Fruit fly (Drosophila melanogaster) whole organism, wandering third instar larva: ENCODE data around the gene Irp-1B.
"Not testable (repeated sequence)": the region's sequence is repeated elsewhere in the genome, so short reads cannot be mapped to it uniquely, and the experiment has no call there.

Experiments
- CG32264 ChIP-seq: fragments of 200-800 bp; sonication (Bioruptor generic); optimal IDR thresholded peaks from 2 replicates; lab custom pipeline; 2016; ENCODE audit warnings: missing biosample characterization, missing genetic modification characterization
- CG9705 ChIP-seq: fragments of 200-800 bp; sonication (Bioruptor generic); optimal IDR thresholded peaks from 2 replicates; lab custom pipeline; 2018; ENCODE audit warnings: missing biosample characterization, mild to moderate bottlenecking, missing genetic modification characterization
- CrebA ChIP-seq: fragments of 200-800 bp; sonication (Bioruptor generic); optimal IDR thresholded peaks from 2 replicates; lab custom pipeline; 2016; ENCODE audit warnings: missing biosample characterization, mild to moderate bottlenecking, missing genetic modification characterization, borderline replicate concordance
- Dfd ChIP-seq: fragments of >200 bp; optimal IDR thresholded peaks from 2 replicates; lab custom pipeline; 2017; ENCODE audit warnings: missing biosample characterization, missing genetic modification characterization
- Dif ChIP-seq: fragments of 200-275, 200-300 bp; sonication (Bioruptor generic); optimal IDR thresholded peaks from 2 replicates; lab custom pipeline; 2018; ENCODE audit warnings: missing biosample characterization, missing genetic modification characterization; ENCODE audit not compliant: partially characterized antibody
- GATAd ChIP-seq: sonication (Bioruptor generic); optimal IDR thresholded peaks from 2 replicates; lab custom pipeline; 2016; ENCODE audit warnings: missing biosample characterization, missing genetic modification characterization
- HLH106 ChIP-seq: fragments of 200-800 bp; optimal IDR thresholded peaks from 3 replicates; lab custom pipeline; 2019; ENCODE audit warnings: missing biosample characterization, mild to moderate bottlenecking, missing genetic modification characterization, moderate library complexity
- Hnf4 ChIP-seq: fragments of 200-800 bp; sonication (Bioruptor generic); optimal IDR thresholded peaks from 2 replicates; lab custom pipeline; 2016; ENCODE audit warnings: missing biosample characterization, mild to moderate bottlenecking, missing genetic modification characterization
- Hr78 ChIP-seq: fragments of >200 bp; optimal IDR thresholded peaks from 2 replicates; lab custom pipeline; 2017; ENCODE audit warnings: missing biosample characterization, missing genetic modification characterization
- Hr83 ChIP-seq: fragments of 200-300 bp; sonication (Bioruptor generic); optimal IDR thresholded peaks from 2 replicates; lab custom pipeline; 2016; ENCODE audit warnings: missing biosample characterization, mild to moderate bottlenecking, missing genetic modification characterization, moderate library complexity; ENCODE audit not compliant: poor library complexity, severe bottlenecking
- Jra ChIP-seq: sonication (Bioruptor generic); optimal IDR thresholded peaks from 2 replicates; lab custom pipeline; 2016; ENCODE audit warnings: missing biosample characterization, missing genetic modification characterization
- Mio ChIP-seq: sonication (Bioruptor generic); optimal IDR thresholded peaks from 2 replicates; lab custom pipeline; 2016; ENCODE audit warnings: missing biosample characterization, missing genetic modification characterization
- Myc ChIP-seq: fragments of >200 bp; optimal IDR thresholded peaks from 2 replicates; lab custom pipeline; 2017
- N ChIP-seq: fragments of >200 bp; optimal IDR thresholded peaks from 2 replicates; lab custom pipeline; 2018; ENCODE audit warnings: missing biosample characterization, missing external identifiers, missing genetic modification characterization
- OdsH ChIP-seq: fragments of 200-800 bp; sonication (Bioruptor generic); optimal IDR thresholded peaks from 2 replicates; lab custom pipeline; 2016; ENCODE audit warnings: missing biosample characterization, mild to moderate bottlenecking, missing genetic modification characterization
- Rel ChIP-seq, 2 experiments: fragments of 200-800 bp; sonication (Bioruptor generic) in 1 of 2; optimal IDR thresholded peaks; 2 replicates in 1 of 2; 3 replicates in 1 of 2; lab custom pipeline; 2016 to 2019; ENCODE audit warnings: mild to moderate bottlenecking in 2 of 2, missing biosample characterization in 2 of 2, missing genetic modification characterization in 2 of 2, moderate library complexity in 1 of 2
- Sp1 ChIP-seq: fragments of 200-800 bp; sonication (Bioruptor generic); optimal IDR thresholded peaks from 3 replicates; lab custom pipeline; 2019; ENCODE audit warnings: missing biosample characterization, mild to moderate bottlenecking, missing genetic modification characterization, moderate library complexity
- Vsx2 ChIP-seq: fragments of 200-300, 225-300 bp; sonication (Bioruptor generic); optimal IDR thresholded peaks from 2 replicates; lab custom pipeline; 2018; ENCODE audit warnings: missing biosample characterization, missing genetic modification characterization; ENCODE audit not compliant: partially characterized antibody
- br ChIP-seq: fragments of 200-800 bp; sonication (Bioruptor generic); optimal IDR thresholded peaks from 2 replicates; lab custom pipeline; 2016; ENCODE audit warnings: missing biosample characterization, missing genetic modification characterization
- brk ChIP-seq: fragments of 200-800 bp; sonication (Bioruptor generic); optimal IDR thresholded peaks from 2 replicates; lab custom pipeline; 2016; ENCODE audit warnings: missing biosample characterization, mild to moderate bottlenecking, missing genetic modification characterization
- dl ChIP-seq, 2 experiments: fragments of 175-275, 200-275 bp in 1 of 2; fragments of 200-275 bp in 1 of 2; sonication (Bioruptor generic); optimal IDR thresholded peaks; lab custom pipeline; 2018; ENCODE audit warnings: mild to moderate bottlenecking in 2 of 2, missing biosample characterization in 2 of 2, missing genetic modification characterization in 2 of 2, moderate library complexity in 2 of 2; ENCODE audit not compliant: partially characterized antibody in 2 of 2, insufficient read depth in 1 of 2
- dmrt93B ChIP-seq: fragments of 200-800 bp; sonication (Bioruptor generic); optimal IDR thresholded peaks from 2 replicates; lab custom pipeline; 2018; ENCODE audit warnings: missing biosample characterization, mild to moderate bottlenecking, missing genetic modification characterization
- dsf ChIP-seq: sonication (Bioruptor generic); optimal IDR thresholded peaks from 2 replicates; lab custom pipeline; 2016; ENCODE audit warnings: missing biosample characterization, missing genetic modification characterization, borderline replicate concordance
- ey ChIP-seq: fragments of 200-800 bp; sonication (Bioruptor generic); optimal IDR thresholded peaks from 2 replicates; lab custom pipeline; 2016; ENCODE audit warnings: missing biosample characterization, missing genetic modification characterization
- foxo ChIP-seq, 2 experiments: fragments of 200-800 bp; sonication (Bioruptor generic); optimal IDR thresholded peaks; 2 replicates in 1 of 2; 3 replicates in 1 of 2; lab custom pipeline; 2016 to 2017; ENCODE audit warnings: missing biosample characterization in 2 of 2, missing genetic modification characterization in 2 of 2
- fru ChIP-seq: fragments of 200-800 bp; sonication (Bioruptor generic); optimal IDR thresholded peaks from 3 replicates; lab custom pipeline; 2016; ENCODE audit warnings: missing biosample characterization, mild to moderate bottlenecking, missing genetic modification characterization
- h ChIP-seq: fragments of 200-800 bp; sonication (Bioruptor generic); optimal IDR thresholded peaks from 3 replicates; lab custom pipeline; 2016; ENCODE audit warnings: missing biosample characterization, mild to moderate bottlenecking, missing genetic modification characterization
- lola ChIP-seq: fragments of >200 bp; optimal IDR thresholded peaks from 2 replicates; lab custom pipeline; 2017; ENCODE audit warnings: missing biosample characterization, missing genetic modification characterization
- psq ChIP-seq: fragments of 200-800 bp; sonication (Bioruptor generic); optimal IDR thresholded peaks from 3 replicates; lab custom pipeline; 2017; ENCODE audit warnings: missing biosample characterization, mild to moderate bottlenecking, missing genetic modification characterization, moderate library complexity
- rgr ChIP-seq: fragments of 200-800 bp; sonication (Bioruptor generic); optimal IDR thresholded peaks from 3 replicates; lab custom pipeline; 2016; ENCODE audit warnings: missing biosample characterization, mild to moderate bottlenecking, missing genetic modification characterization
- tai ChIP-seq: sonication (Bioruptor generic); optimal IDR thresholded peaks from 2 replicates; lab custom pipeline; 2016; ENCODE audit warnings: missing biosample characterization, missing genetic modification characterization
- woc ChIP-seq: sonication (Bioruptor generic); optimal IDR thresholded peaks from 2 replicates; lab custom pipeline; 2016; ENCODE audit warnings: missing biosample characterization, mild to moderate bottlenecking, missing genetic modification characterization

Irp-1B gene

dm6 chr3R:10386945-10387344 lies 25.7 kb downstream of the Irp-1B start:
- not testable (repeated sequence) for TF ChIP-seq Rel (GFP tag; optimal IDR thresholded peaks at IDR 0.05; lab: Kevin White, UChicago)
- peak; percentile 59 for TF ChIP-seq Rel (tag; optimal IDR thresholded peaks at IDR 0.05; lab: Kevin White, UChicago)
- TF ChIP-seq, all 38 proteins: peak for 1; not testable (repeated sequence) for 37

- not testable (repeated sequence) for TF ChIP-seq Rel (GFP tag; optimal IDR thresholded peaks at IDR 0.05; lab: Kevin White, UChicago)
- TF ChIP-seq Rel (tag; optimal IDR thresholded peaks at IDR 0.05; lab: Kevin White, UChicago), result peak; percentile 46
Observed at dm6 chr3R:10384474-10384873, 28.2 kb downstream of the Irp-1B start.

- TF ChIP-seq Rel (GFP tag; optimal IDR thresholded peaks at IDR 0.05; lab: Kevin White, UChicago), result not testable (repeated sequence)
- peak; percentile 23 for TF ChIP-seq Rel (tag; optimal IDR thresholded peaks at IDR 0.05; lab: Kevin White, UChicago)
Observed at dm6 chr3R:10380979-10381378, 31.7 kb downstream of the Irp-1B start.

dm6 chr3R:10380025-10380424 lies 32.6 kb downstream of the Irp-1B start:
- TF ChIP-seq CG32264 (GFP tag; lab: Kevin White, UChicago) (no peak), Vsx2 (GFP tag; lab: Kevin White, UChicago) (no peak), fru (GFP tag; lab: Kevin White, UChicago) (no peak), Hr83 (GFP tag; lab: Kevin White, UChicago) (no peak), h (GFP tag; lab: Kevin White, UChicago) (no peak), Jra (GFP tag; lab: Kevin White, UChicago) (no peak), Myc (lab: Kevin White, UChicago) (no peak), Mio (GFP tag; lab: Kevin White, UChicago) (no peak), Hr78 (no peak), CG9705 (GFP tag; lab: Kevin White, UChicago) (no peak), lola (GFP tag; lab: Kevin White, UChicago) (no peak)

- no peak for TF ChIP-seq lola (GFP tag; lab: Kevin White, UChicago)
- TF ChIP-seq Rel (GFP tag; optimal IDR thresholded peaks at IDR 0.05; lab: Kevin White, UChicago), result no peak
- TF ChIP-seq Rel (tag; optimal IDR thresholded peaks at IDR 0.05; lab: Kevin White, UChicago), result no peak
- TF ChIP-seq h (GFP tag; lab: Kevin White, UChicago), result no peak
- TF ChIP-seq Dif (GFP tag; lab: Kevin White, UChicago), result no peak
- TF ChIP-seq dmrt93B (GFP tag; lab: Kevin White, UChicago), result no peak
- TF ChIP-seq Sp1 (GFP tag; lab: Kevin White, UChicago), result no peak
- no peak for TF ChIP-seq ey
- no peak for TF ChIP-seq dl (GFP tag; optimal IDR thresholded peaks at IDR 0.05; lab: Kevin White, UChicago; ENCODE audit: insufficient read depth in 1 of 2, partially characterized antibody in 2 of 2)
- TF ChIP-seq psq, result no peak
- TF ChIP-seq, all 38 proteins: peak for 0
Observed at dm6 chr3R:10379409-10379808, 33.3 kb downstream of the Irp-1B start.

- TF ChIP-seq Jra (GFP tag; lab: Kevin White, UChicago), result no peak
- no peak for TF ChIP-seq tai (GFP tag; lab: Kevin White, UChicago)
- TF ChIP-seq br (GFP tag; lab: Kevin White, UChicago), result no peak
- TF ChIP-seq Hr78, result no peak
- TF ChIP-seq woc, result no peak
- TF ChIP-seq Dfd (GFP tag; lab: Kevin White, UChicago), result no peak
- TF ChIP-seq CG32264 (GFP tag; lab: Kevin White, UChicago), result no peak
- TF ChIP-seq fru (GFP tag; lab: Kevin White, UChicago), result no peak
- TF ChIP-seq Hr83 (GFP tag; lab: Kevin White, UChicago), result no peak
- TF ChIP-seq N, result no peak
- no peak for TF ChIP-seq Vsx2 (GFP tag; lab: Kevin White, UChicago)
- no peak for TF ChIP-seq Myc (lab: Kevin White, UChicago)
Observed at dm6 chr3R:10378989-10379388, 33.7 kb downstream of the Irp-1B start.

- TF ChIP-seq Rel (GFP tag; optimal IDR thresholded peaks at IDR 0.05; lab: Kevin White, UChicago) (no peak), Rel (tag; optimal IDR thresholded peaks at IDR 0.05; lab: Kevin White, UChicago) (peak; percentile 40), brk (peak; percentile 66), fru (GFP tag; lab: Kevin White, UChicago) (peak; percentile 17), OdsH (GFP tag; lab: Kevin White, UChicago) (peak; percentile 7), br (GFP tag; lab: Kevin White, UChicago) (peak; percentile 21), GATAd (GFP tag; lab: Kevin White, UChicago) (no peak), h (GFP tag; lab: Kevin White, UChicago) (peak; percentile 29), foxo (GFP tag; optimal IDR thresholded peaks at IDR 0.05; lab: Kevin White, UChicago) (peak in 1 of 2 experiments; percentile 44), dl (GFP tag; optimal IDR thresholded peaks at IDR 0.05; lab: Kevin White, UChicago; ENCODE audit: insufficient read depth in 1 of 2, partially characterized antibody in 2 of 2) (no peak), psq (no peak), Sp1 (GFP tag; lab: Kevin White, UChicago) (peak; percentile 36), Hnf4 (GFP tag; lab: Kevin White, UChicago) (peak; percentile 49), Vsx2 (GFP tag; lab: Kevin White, UChicago) (no peak), Hr78 (no peak), Jra (GFP tag; lab: Kevin White, UChicago) (no peak), HLH106 (tag; lab: Kevin White, UChicago) (peak; percentile 12), CrebA (GFP tag; lab: Kevin White, UChicago) (peak; percentile 44), rgr (GFP tag; lab: Kevin White, UChicago) (peak; percentile 22), dsf (GFP tag; lab: Kevin White, UChicago) (no peak), tai (GFP tag; lab: Kevin White, UChicago) (peak; percentile 44)
Observed at dm6 chr3R:10377849-10378248, 34.8 kb downstream of the Irp-1B start, which contains the start of gene Rfx. TSS of gene Rfx (minus strand) at chr3R:10378068.
